Fruit fly (Drosophila melanogaster): ENCODE results near the gene CG31370.

DNA sequence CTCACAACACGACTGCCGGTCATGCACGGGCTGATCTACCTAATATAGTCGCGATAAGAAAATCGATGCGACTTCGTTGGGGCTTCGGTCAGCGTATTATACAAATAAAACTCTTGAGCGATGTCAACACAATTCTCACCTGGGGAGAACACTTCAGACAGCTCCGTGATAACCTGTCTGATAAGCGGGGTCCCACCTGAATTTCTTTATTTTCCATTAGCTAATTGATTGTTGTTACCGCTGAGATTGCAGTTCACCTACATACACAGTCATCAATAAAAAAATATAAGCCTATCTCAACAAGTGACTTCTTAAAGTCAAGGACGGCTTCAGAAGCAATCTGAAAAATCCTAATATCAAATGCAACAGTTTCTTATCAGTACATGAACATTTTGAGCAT lies 44.6 kb downstream of the CG31370 start, which contains the start of gene tobi:
- no peak for TF ChIP-seq CG9705 (GFP tag; optimal IDR thresholded peaks at IDR 0.05)
- TF ChIP-seq jim (GFP tag; optimal IDR thresholded peaks at IDR 0.05): no peak
- no peak for TF ChIP-seq sage (GFP tag; optimal IDR thresholded peaks at IDR 0.05)
- TF ChIP-seq fru (GFP tag; optimal IDR thresholded peaks at IDR 0.05): no peak
- no peak for TF ChIP-seq h (GFP tag; optimal IDR thresholded peaks at IDR 0.05)
- TF ChIP-seq dsf (GFP tag; optimal IDR thresholded peaks at IDR 0.05; ENCODE audit: borderline replicate concordance): no peak
- TF ChIP-seq usp (GFP tag; optimal IDR thresholded peaks at IDR 0.05): no peak
- TF ChIP-seq GATAd (GFP tag; optimal IDR thresholded peaks at IDR 0.05): no peak
- no peak for TF ChIP-seq brk (GFP tag; optimal IDR thresholded peaks at IDR 0.05)
- no peak for TF ChIP-seq N (GFP tag; optimal IDR thresholded peaks at IDR 0.05)
- TF ChIP-seq Abd-B (GFP tag; optimal IDR thresholded peaks at IDR 0.05): no peak
- TF ChIP-seq Vsx2 (GFP tag; optimal IDR thresholded peaks at IDR 0.05; ENCODE audit: partially characterized antibody): no peak
- TF ChIP-seq OdsH (GFP tag; optimal IDR thresholded peaks at IDR 0.05): no peak
- no peak for TF ChIP-seq Dif (GFP tag; optimal IDR thresholded peaks at IDR 0.05; ENCODE audit: partially characterized antibody)

All from whole organism, wandering third instar larva.